Fruit fly (Drosophila melanogaster): ENCODE data around the gene Dyro.

The Dyro gene

DNA sequence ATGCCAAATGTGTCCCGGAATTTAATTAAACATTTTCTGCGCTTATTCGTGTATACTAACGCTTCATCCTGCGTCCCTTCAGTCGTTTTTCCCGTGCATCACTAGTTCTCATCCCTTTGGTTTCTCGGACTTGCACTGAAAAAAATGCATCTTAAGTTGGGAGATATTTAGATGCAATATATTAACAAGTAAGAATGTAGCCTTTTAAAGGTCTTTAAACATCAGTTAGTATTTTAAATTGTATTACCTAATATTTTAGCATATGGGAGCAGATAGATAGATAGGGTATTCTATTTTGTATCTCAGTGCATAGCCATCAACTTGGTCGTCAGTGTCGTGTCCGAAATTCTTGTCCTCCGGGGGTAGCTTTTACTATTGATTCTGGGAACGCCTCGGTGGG is 38.3 kb upstream of the Dyro start (continued):
- TF ChIP-seq CG42726 (GFP tag; IDR thresholded peaks at IDR 0.05; ENCODE audit: partially characterized antibody) (no peak), B-H2 (GFP tag; optimal IDR thresholded peaks at IDR 0.05) (no peak), CG18619 (GFP tag; optimal IDR thresholded peaks at IDR 0.05) (no peak), btn (GFP tag; optimal IDR thresholded peaks at IDR 0.05) (no peak), CG11695 (GFP tag; IDR thresholded peaks at IDR 0.05) (no peak), wor (GFP tag; IDR thresholded peaks at IDR 0.05) (no peak; the same call in 1 of the 2 replicates), p53 (GFP tag; optimal IDR thresholded peaks at IDR 0.05) (no peak), CG17912 (GFP tag; optimal IDR thresholded peaks at IDR 0.05) (no peak), NfI (GFP tag; optimal IDR thresholded peaks at IDR 0.05) (peak; percentile 7), cas (GFP tag; IDR thresholded peaks at IDR 0.05) (no peak), CG13424 (tag; optimal IDR thresholded peaks at IDR 0.05) (peak; percentile 46), CG8478 (optimal IDR thresholded peaks at IDR 0.05) (no peak), zen2 (GFP tag; IDR thresholded peaks at IDR 0.05; ENCODE audit: partially characterized antibody) (no peak), dati (GFP tag; IDR thresholded peaks at IDR 0.05) (no peak), CG11398 (GFP tag; optimal IDR thresholded peaks at IDR 0.05) (no peak), peb (GFP tag; IDR thresholded peaks at IDR 0.05) (0 out of 2 replicates have a peak, but pooled peaks have one; percentile 19), Med (GFP tag) (peak; percentile 77), kah (GFP tag; optimal IDR thresholded peaks at IDR 0.05) (no peak), cato (GFP tag; optimal IDR thresholded peaks at IDR 0.05; ENCODE audit: borderline replicate concordance) (no peak), Opbp (GFP tag; IDR thresholded peaks at IDR 0.05; ENCODE audit: partially characterized antibody) (no peak), CG13894 (tag; optimal IDR thresholded peaks at IDR 0.05) (no peak), pzg (GFP tag; optimal IDR thresholded peaks at IDR 0.05) (no peak)

dm6 chr3L:11329014-11329469 is 33.3 kb upstream of the Dyro start:
- peak; percentile 48 for TF ChIP-seq CG18619 (GFP tag; optimal IDR thresholded peaks at IDR 0.05)
- TF ChIP-seq CG30431 (GFP tag; optimal IDR thresholded peaks at IDR 0.05): no peak
- no peak for TF ChIP-seq CG8359 (GFP tag; optimal IDR thresholded peaks at IDR 0.05; ENCODE audit: borderline replicate concordance)
- no peak for TF ChIP-seq p53 (GFP tag; optimal IDR thresholded peaks at IDR 0.05)
- TF ChIP-seq CG4404 (GFP tag; IDR thresholded peaks at IDR 0.05): peak; percentile 34; the same call in 1 of the 2 replicates
- 0 out of 3 replicates have a peak, but pooled peaks have one; percentile 44 for TF ChIP-seq ase (GFP tag; IDR thresholded peaks at IDR 0.05)
- TF ChIP-seq wdn (GFP tag; IDR thresholded peaks at IDR 0.05): no peak; the same call in 1 of the 2 replicates
- TF ChIP-seq Abd-B (GFP tag; optimal IDR thresholded peaks at IDR 0.05): peak; percentile 48
- TF ChIP-seq CG12659 (GFP tag; optimal IDR thresholded peaks at IDR 0.05): peak; percentile 4
- no peak for TF ChIP-seq Spps (tag; optimal IDR thresholded peaks at IDR 0.05)
- TF ChIP-seq CG13894 (tag; optimal IDR thresholded peaks at IDR 0.05): peak; percentile 29
- peak; percentile 75 for TF ChIP-seq Oli (tag; optimal IDR thresholded peaks at IDR 0.05)
- TF ChIP-seq HHEX (GFP tag; optimal IDR thresholded peaks at IDR 0.05): no peak
- TF ChIP-seq Rfx (GFP tag; IDR thresholded peaks at IDR 0.05): peak; percentile 47; the same call in 1 of the 2 replicates
- TF ChIP-seq CG1603 (tag; optimal IDR thresholded peaks at IDR 0.05): no peak
- peak; percentile 26; the same call in 1 of the 2 replicates for TF ChIP-seq danr (GFP tag; IDR thresholded peaks at IDR 0.05)
- TF ChIP-seq maf-S (GFP tag; optimal IDR thresholded peaks at IDR 0.05): no peak
- peak; percentile 73 for TF ChIP-seq dmrt99B (tag; optimal IDR thresholded peaks at IDR 0.05)
- TF ChIP-seq CG32772 (GFP tag; IDR thresholded peaks at IDR 0.05): 0 out of 2 replicates have a peak, but pooled peaks have one; percentile 21
- TF ChIP-seq CG1602 (GFP tag; optimal IDR thresholded peaks at IDR 0.05): peak; percentile 8
- TF ChIP-seq CG6272 (GFP tag; IDR thresholded peaks at IDR 0.05): 0 out of 2 replicates have a peak, but pooled peaks have one; percentile 16
- TF ChIP-seq CG4424 (GFP tag; optimal IDR thresholded peaks at IDR 0.05): no peak
- TF ChIP-seq ttk (GFP tag; IDR thresholded peaks at IDR 0.05): peak; percentile 55
- peak in 1 of 2 experiments; percentile 63 for TF ChIP-seq eve (GFP tag; optimal IDR thresholded peaks at IDR 0.05)
- no peak for TF ChIP-seq Dad (GFP tag; optimal IDR thresholded peaks at IDR 0.05)
- TF ChIP-seq hb (GFP tag; IDR thresholded peaks at IDR 0.05; ENCODE audit: partially characterized antibody): no peak
- peak; percentile 5 for TF ChIP-seq CG3281 (GFP tag; optimal IDR thresholded peaks at IDR 0.05)
- TF ChIP-seq Hsf (GFP tag; optimal IDR thresholded peaks at IDR 0.05): no peak
- TF ChIP-seq CG32532 (GFP tag; IDR thresholded peaks at IDR 0.05): peak; percentile 45; the same call in 1 of the 2 replicates
- TF ChIP-seq CG4707 (GFP tag; optimal IDR thresholded peaks at IDR 0.05): no peak
- no peak for TF ChIP-seq CG15514 (GFP tag; optimal IDR thresholded peaks at IDR 0.05)
- peak; percentile 69; the same call in 2 of the 3 replicates for TF ChIP-seq CG11695 (GFP tag; IDR thresholded peaks at IDR 0.05)

All from whole organism, embryonic.